Worm (Caenorhabditis elegans) whole organism, late embryonic: ENCODE data around the gene C35D10.5.

Source experiments
- C38D4.7 ChIP-seq: fragments of 200-800 bp; sonication (Bioruptor generic); optimal IDR thresholded peaks from 2 replicates; lab custom pipeline; 2018; ENCODE audit warnings: mild to moderate bottlenecking, missing genetic modification characterization, moderate library complexity, missing compliant biosample characterization
- K02D7.2 ChIP-seq: sonication (generic microtip); optimal IDR thresholded peaks from 2 replicates; lab custom pipeline; 2017; ENCODE audit warnings: mild to moderate bottlenecking, missing genetic modification characterization, missing compliant biosample characterization
- T23F11.4 ChIP-seq: fragments of 200-800 bp; sonication (Bioruptor generic); optimal IDR thresholded peaks from 2 replicates; lab custom pipeline; 2018; ENCODE audit warnings: mild to moderate bottlenecking, missing genetic modification characterization, missing compliant biosample characterization
- Y22D7AL.16 ChIP-seq: sonication (generic microtip); optimal IDR thresholded peaks from 2 replicates; lab custom pipeline; 2016; ENCODE audit warnings: missing genetic modification characterization, missing compliant biosample characterization
- ahr-1 ChIP-seq: sonication (generic microtip); optimal IDR thresholded peaks from 2 replicates; lab custom pipeline; 2016; ENCODE audit warnings: missing genetic modification characterization, missing compliant biosample characterization
- ceh-14 ChIP-seq: sonication (generic microtip); optimal IDR thresholded peaks from 2 replicates; lab custom pipeline; 2016; ENCODE audit warnings: missing genotype, missing genetic modification characterization, missing compliant biosample characterization
- ceh-18 ChIP-seq: sonication (generic microtip); optimal IDR thresholded peaks from 2 replicates; lab custom pipeline; 2016; ENCODE audit warnings: missing genetic modification characterization, missing compliant biosample characterization
- ceh-19 ChIP-seq: fragments of 200-800 bp; sonication (Bioruptor generic); optimal IDR thresholded peaks from 2 replicates; lab custom pipeline; 2018; ENCODE audit warnings: mild to moderate bottlenecking, missing genetic modification characterization, missing compliant biosample characterization
- ceh-2 ChIP-seq: sonication (generic microtip); optimal IDR thresholded peaks from 2 replicates; lab custom pipeline; 2016; ENCODE audit warnings: missing genotype, missing genetic modification characterization, missing compliant biosample characterization
- ceh-22 ChIP-seq: sonication (generic microtip); optimal IDR thresholded peaks from 2 replicates; lab custom pipeline; 2017; ENCODE audit warnings: missing biosample characterization, missing genetic modification characterization
- ceh-24 ChIP-seq: sonication (generic microtip); optimal IDR thresholded peaks from 2 replicates; lab custom pipeline; 2016; ENCODE audit warnings: mild to moderate bottlenecking, missing genetic modification characterization, missing compliant biosample characterization
- ceh-30 ChIP-seq: fragments of 150-350 bp; optimal IDR thresholded peaks from 2 replicates; lab custom pipeline; 2014; ENCODE audit warnings: missing biosample characterization, missing genetic modification characterization
- ceh-31 ChIP-seq: sonication (generic microtip); optimal IDR thresholded peaks from 2 replicates; lab custom pipeline; 2016; ENCODE audit warnings: missing genetic modification characterization, missing compliant biosample characterization
- ceh-48 ChIP-seq: sonication (generic microtip); optimal IDR thresholded peaks from 2 replicates; lab custom pipeline; 2016; ENCODE audit warnings: missing genetic modification characterization, inconsistent platforms, missing compliant biosample characterization
- ceh-9 ChIP-seq: sonication (generic microtip); optimal IDR thresholded peaks from 2 replicates; lab custom pipeline; 2016; ENCODE audit warnings: mild to moderate bottlenecking, missing genetic modification characterization, inconsistent platforms, missing compliant biosample characterization
- elt-2 ChIP-seq: sonication (generic microtip); optimal IDR thresholded peaks from 2 replicates; lab custom pipeline; 2016; ENCODE audit warnings: missing genetic modification reagents, missing genetic modification characterization, missing compliant biosample characterization
- elt-4 ChIP-seq: sonication (generic microtip); optimal IDR thresholded peaks from 2 replicates; lab custom pipeline; 2016; ENCODE audit warnings: missing genetic modification characterization, missing compliant biosample characterization
- ets-4 ChIP-seq: sonication (generic microtip); optimal IDR thresholded peaks from 2 replicates; lab custom pipeline; 2016; ENCODE audit warnings: missing genetic modification characterization, missing compliant biosample characterization
- eyg-1 ChIP-seq: sonication (generic microtip); optimal IDR thresholded peaks from 2 replicates; lab custom pipeline; 2016; ENCODE audit warnings: missing genotype, missing genetic modification characterization, missing compliant biosample characterization
- fkh-6 ChIP-seq: sonication (generic microtip); optimal IDR thresholded peaks from 2 replicates; lab custom pipeline; 2016; ENCODE audit warnings: missing genetic modification characterization, missing compliant biosample characterization
- gmeb-2 ChIP-seq: sonication (generic microtip); optimal IDR thresholded peaks from 2 replicates; lab custom pipeline; 2016; ENCODE audit warnings: missing genetic modification characterization, inconsistent platforms, missing compliant biosample characterization
- hlh-6 ChIP-seq: sonication (generic microtip); optimal IDR thresholded peaks from 2 replicates; lab custom pipeline; 2016; ENCODE audit warnings: missing genotype, missing genetic modification characterization, missing compliant biosample characterization
- lin-11 ChIP-seq: fragments of 200-800 bp; sonication (Bioruptor generic); optimal IDR thresholded peaks from 2 replicates; lab custom pipeline; 2018; ENCODE audit warnings: mild to moderate bottlenecking, missing genetic modification characterization, missing compliant biosample characterization
- madf-2 ChIP-seq: sonication (generic microtip); optimal IDR thresholded peaks from 2 replicates; lab custom pipeline; 2017; ENCODE audit warnings: missing genetic modification characterization, missing compliant biosample characterization
- nfya-1 ChIP-seq: sonication (generic microtip); optimal IDR thresholded peaks from 2 replicates; lab custom pipeline; 2017; ENCODE audit warnings: missing genetic modification characterization, mild to moderate bottlenecking, missing compliant biosample characterization, antibody characterized with exemption, moderate library complexity
- nhr-11 ChIP-seq: fragments of 150-350 bp; optimal IDR thresholded peaks from 2 replicates; lab custom pipeline; 2014; ENCODE audit warnings: missing biosample characterization, missing genetic modification characterization
- nhr-232 ChIP-seq: sonication (generic microtip); optimal IDR thresholded peaks from 2 replicates; lab custom pipeline; 2016; ENCODE audit warnings: missing genetic modification characterization, missing compliant biosample characterization
- npax-4 ChIP-seq: sonication (generic microtip); optimal IDR thresholded peaks from 2 replicates; lab custom pipeline; 2016; ENCODE audit warnings: missing genetic modification characterization, missing compliant biosample characterization
- odd-2 ChIP-seq: sonication (generic microtip); optimal IDR thresholded peaks from 2 replicates; lab custom pipeline; 2017; ENCODE audit warnings: antibody characterized with exemption, mild to moderate bottlenecking, missing genetic modification characterization, missing compliant biosample characterization
- pat-9 ChIP-seq: fragments of 200-800 bp; sonication (Bioruptor generic); optimal IDR thresholded peaks from 2 replicates; lab custom pipeline; 2018; ENCODE audit warnings: mild to moderate bottlenecking, missing genetic modification characterization, moderate library complexity, missing compliant biosample characterization
- pax-1 ChIP-seq: fragments of 150-350 bp; optimal IDR thresholded peaks from 2 replicates; lab custom pipeline; 2014; ENCODE audit warnings: missing biosample characterization, missing genetic modification characterization
- pha-2 ChIP-seq: sonication (generic microtip); optimal IDR thresholded peaks from 2 replicates; lab custom pipeline; 2017; ENCODE audit warnings: mild to moderate bottlenecking, missing genetic modification characterization, missing compliant biosample characterization
- pqm-1 ChIP-seq: sonication (generic microtip); optimal IDR thresholded peaks from 2 replicates; lab custom pipeline; 2016; ENCODE audit warnings: missing genetic modification characterization, missing compliant biosample characterization
- pros-1 ChIP-seq: fragments of 150-350 bp; optimal IDR thresholded peaks from 2 replicates; lab custom pipeline; 2014; ENCODE audit warnings: missing biosample characterization, missing genetic modification reagents, missing genetic modification characterization
- sdc-2 ChIP-seq: sonication (generic microtip); optimal IDR thresholded peaks from 2 replicates; lab custom pipeline; 2016; ENCODE audit warnings: missing genotype, missing genetic modification characterization, missing compliant biosample characterization
- sox-2 ChIP-seq: fragments of 200-800 bp; sonication (Bioruptor generic); IDR thresholded peaks from 2 replicates; pipeline ENCODE4 v1.3.6; 2022; ENCODE audit warnings: missing genetic modification reagents, missing genetic modification characterization, missing compliant biosample characterization
- sox-4 ChIP-seq: sonication (generic microtip); optimal IDR thresholded peaks from 2 replicates; lab custom pipeline; 2017; ENCODE audit warnings: mild to moderate bottlenecking, missing genetic modification characterization, inconsistent platforms, missing compliant biosample characterization
- tbx-7 ChIP-seq: sonication (generic microtip); optimal IDR thresholded peaks from 2 replicates; lab custom pipeline; 2016; ENCODE audit warnings: missing genotype, missing genetic modification characterization, missing compliant biosample characterization
- unc-3 ChIP-seq, 2 experiments: fragments of 200-800 bp in 1 of 2; sonication (Bioruptor generic) in 1 of 2; sonication (generic microtip) in 1 of 2; conservative IDR thresholded peaks in 1 of 2; optimal IDR thresholded peaks in 1 of 2; 2 replicates each; pipeline versions ENCODE4 v1.3.6 to Lab custom; 2016 to 2022; ENCODE audit warnings: missing compliant biosample characterization in 2 of 2, missing genetic modification characterization in 2 of 2, missing genetic modification reagents in 1 of 2
- unc-42 ChIP-seq: sonication (generic microtip); optimal IDR thresholded peaks from 2 replicates; lab custom pipeline; 2016; ENCODE audit warnings: missing genotype, missing genetic modification characterization, missing compliant biosample characterization
- unc-55 ChIP-seq: sonication (generic microtip); optimal IDR thresholded peaks from 2 replicates; lab custom pipeline; 2017; ENCODE audit warnings: missing biosample characterization, missing genetic modification reagents, missing genetic modification characterization
- unc-86 ChIP-seq: sonication (generic microtip); optimal IDR thresholded peaks from 2 replicates; lab custom pipeline; 2016; ENCODE audit warnings: missing genetic modification characterization, missing compliant biosample characterization
- zip-5 ChIP-seq: sonication (generic microtip); optimal IDR thresholded peaks from 2 replicates; lab custom pipeline; 2016; ENCODE audit warnings: missing genetic modification characterization, missing compliant biosample characterization

Gene C35D10.5

DNA sequence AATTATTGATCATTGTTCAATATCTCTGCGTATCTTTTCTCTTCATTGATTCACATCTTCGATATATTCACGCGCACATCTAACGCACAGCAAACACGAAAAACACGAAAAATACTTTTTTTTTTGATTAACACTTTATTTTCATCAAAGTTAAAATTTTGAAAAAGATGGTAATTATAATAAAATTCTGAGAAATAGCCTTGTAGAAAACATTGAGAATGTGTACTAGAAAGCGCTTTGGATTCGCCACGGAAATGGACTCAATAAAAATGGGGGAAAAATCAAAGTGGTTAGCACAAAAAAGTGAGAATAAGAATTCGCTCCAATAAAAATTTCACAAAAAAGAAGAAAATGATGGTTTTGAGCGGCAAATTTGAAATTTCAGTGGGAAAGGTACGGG, 31.4 kb downstream of the C35D10.5 start, which contains the start of gene F26F4.6:
F26F4.6 (minus strand) TSS at position 101 of the 400 bp plus-strand sequence.
- TF ChIP-seq pax-1 (tag; lab: Kevin White, UChicago): no peak
- TF ChIP-seq ceh-24: no peak
- no peak for TF ChIP-seq tbx-7
- no peak for TF ChIP-seq pqm-1 (tag; lab: Kevin White, UChicago)
- no peak for TF ChIP-seq K02D7.2 (tag; lab: Kevin White, UChicago)
- no peak for TF ChIP-seq unc-42
- TF ChIP-seq ceh-19: no peak
- no peak for TF ChIP-seq ceh-18
- TF ChIP-seq madf-2 (tag; lab: Kevin White, UChicago): no peak
- TF ChIP-seq fkh-6 (tag; lab: Kevin White, UChicago): no peak
- no peak for TF ChIP-seq sox-4 (tag; lab: Kevin White, UChicago)
- TF ChIP-seq ceh-30 (tag; lab: Kevin White, UChicago): no peak
- TF ChIP-seq T23F11.4 (GFP tag; lab: Kevin White, UChicago): no peak
- no peak for TF ChIP-seq ceh-9 (tag; lab: Kevin White, UChicago)

DNA sequence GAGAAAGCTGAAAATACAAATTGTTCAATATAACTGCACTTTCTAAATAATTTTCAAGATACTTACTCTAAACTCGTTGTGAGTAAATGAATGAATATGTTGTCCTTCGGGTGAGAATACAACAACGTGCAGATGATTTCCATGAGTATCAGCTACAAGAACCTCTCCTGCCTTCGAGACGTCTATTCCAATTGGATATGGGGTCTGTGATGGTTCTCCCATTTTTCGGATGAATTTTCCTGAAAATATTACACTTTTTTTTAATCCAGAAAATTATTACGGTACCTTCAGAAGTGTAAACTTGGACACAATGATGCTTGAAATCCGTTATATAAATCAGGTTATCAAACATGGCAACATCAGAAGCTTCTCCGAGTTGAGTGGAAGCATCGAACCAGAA, 33.2 kb downstream of the C35D10.5 start:
- no peak for TF ChIP-seq ceh-2 (tag; lab: Kevin White, UChicago)
- no peak for TF ChIP-seq ceh-22 (tag; lab: Kevin White, UChicago)
- no peak for TF ChIP-seq K02D7.2 (tag; lab: Kevin White, UChicago)

DNA sequence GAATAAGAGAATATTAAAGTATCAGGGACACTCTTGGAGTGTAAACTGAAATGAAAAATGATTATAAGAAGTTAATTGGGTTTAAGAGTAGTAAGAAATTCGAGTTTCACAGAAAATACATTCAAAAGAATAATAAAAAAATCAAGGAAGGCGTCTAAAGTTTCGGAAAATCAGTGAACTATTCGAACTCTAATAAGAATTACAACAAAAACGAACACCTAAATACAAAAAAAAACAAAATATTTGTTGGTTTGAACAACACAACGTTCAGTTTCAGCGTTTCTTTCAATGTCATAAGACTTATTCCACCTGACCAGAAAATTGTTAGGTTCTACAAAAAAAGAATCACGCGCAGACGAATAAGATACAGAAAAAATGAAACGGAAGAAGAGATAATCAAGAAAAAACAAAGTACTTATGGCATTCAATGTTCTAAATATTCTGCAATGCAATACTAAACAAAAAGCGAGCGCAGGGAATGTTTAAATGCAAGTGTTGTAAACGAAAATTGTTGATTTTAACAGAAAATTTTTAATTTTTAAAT, 37.0 kb downstream of the C35D10.5 start, which contains the start of gene nhl-2:
nhl-2 (minus strand) TSS at position 51 of the 544 bp plus-strand sequence.
- no peak for TF ChIP-seq ceh-48 (tag; lab: Kevin White, UChicago)
- TF ChIP-seq unc-55 (GFP tag; lab: Kevin White, UChicago): no peak
- no peak for TF ChIP-seq ahr-1 (tag; lab: Kevin White, UChicago)
- no peak for TF ChIP-seq nhr-232
- TF ChIP-seq npax-4: no peak
- TF ChIP-seq unc-42: no peak
- TF ChIP-seq ets-4 (tag; lab: Kevin White, UChicago): no peak
- no peak for TF ChIP-seq pax-1 (tag; lab: Kevin White, UChicago)
- no peak for TF ChIP-seq unc-3 (GFP tag; conservative IDR thresholded peaks at IDR 0.05; lab: Robert Waterston, UW)
- no peak for TF ChIP-seq unc-3 (tag; optimal IDR thresholded peaks at IDR 0.05; lab: Kevin White, UChicago)
- TF ChIP-seq ceh-14 (tag; lab: Kevin White, UChicago): no peak
- no peak for TF ChIP-seq eyg-1
- TF ChIP-seq ceh-30 (tag; lab: Kevin White, UChicago): no peak
- TF ChIP-seq pha-2 (tag; lab: Kevin White, UChicago): no peak

DNA sequence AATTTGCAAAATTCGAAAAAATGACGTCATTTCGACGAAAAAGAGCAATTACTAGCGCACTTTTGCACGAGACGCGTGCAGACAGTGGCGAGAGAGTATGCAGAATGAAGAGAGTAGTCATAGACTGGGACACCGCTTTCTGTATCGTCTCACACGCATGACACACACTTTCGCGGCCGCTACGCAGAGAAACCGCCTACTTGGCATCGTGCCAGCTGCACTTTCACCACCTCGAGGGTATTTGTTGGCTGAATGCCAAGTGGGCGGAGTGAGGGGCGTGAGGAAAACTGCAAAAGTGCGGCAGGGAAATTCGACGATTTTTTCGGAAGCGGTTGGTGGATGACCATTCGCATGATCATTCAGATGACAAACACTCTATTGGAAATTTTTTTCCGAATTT, 37.6 kb downstream of the C35D10.5 start:
- TF ChIP-seq pros-1 (tag; lab: Kevin White, UChicago) (peak; percentile 92), hlh-6 (tag; lab: Kevin White, UChicago) (peak; percentile 37), gmeb-2 (peak; percentile 10), pat-9 (tag; lab: Kevin White, UChicago) (peak; percentile 46), elt-4 (no peak), pax-1 (tag; lab: Kevin White, UChicago) (peak; percentile 45), sdc-2 (tag; lab: Kevin White, UChicago) (peak; percentile 75), lin-11 (no peak), odd-2 (tag; lab: Kevin White, UChicago) (no peak), elt-2 (tag; lab: Kevin White, UChicago) (peak; percentile 70), nhr-11 (no peak), T23F11.4 (GFP tag; lab: Kevin White, UChicago) (peak; percentile 40), npax-4 (no peak), sox-4 (tag; lab: Kevin White, UChicago) (no peak), ceh-14 (tag; lab: Kevin White, UChicago) (peak; percentile 88), unc-86 (tag; lab: Kevin White, UChicago) (peak; percentile 54), ets-4 (tag; lab: Kevin White, UChicago) (peak; percentile 99), ahr-1 (tag; lab: Kevin White, UChicago) (peak; percentile 4), C38D4.7 (GFP tag; lab: Kevin White, UChicago) (no peak), Y22D7AL.16 (tag; lab: Kevin White, UChicago) (no peak), ceh-30 (tag; lab: Kevin White, UChicago) (peak; percentile 5), unc-3 (GFP tag; conservative IDR thresholded peaks at IDR 0.05; lab: Robert Waterston, UW) (0 out of 2 replicates have a peak, but pooled peaks have one; percentile 37), unc-3 (tag; optimal IDR thresholded peaks at IDR 0.05; lab: Kevin White, UChicago) (peak; percentile 85), unc-42 (peak; percentile 89), ceh-24 (no peak), ceh-19 (peak; percentile 56), ceh-31 (tag; lab: Kevin White, UChicago) (peak; percentile 98), ceh-48 (tag; lab: Kevin White, UChicago) (peak; percentile 23), pqm-1 (tag; lab: Kevin White, UChicago) (peak; percentile 77), nfya-1 (tag; lab: Kevin White, UChicago) (peak; percentile 97), pha-2 (tag; lab: Kevin White, UChicago) (peak; percentile 43), zip-5 (tag; lab: Kevin White, UChicago) (no peak), sox-2 (GFP tag; lab: Robert Waterston, UW) (no peak; the same call in 1 of the 2 replicates), nhr-232 (no peak)
